Worm (Caenorhabditis elegans) whole organism, early embryonic: ENCODE results near the gene Y69H2.15.

Experiments
- B0310.2 ChIP-seq: sonication (generic microtip); optimal IDR thresholded peaks from 2 replicates; lab custom pipeline; 2016; ENCODE audit warnings: mild to moderate bottlenecking, missing genetic modification characterization, missing compliant biosample characterization
- F13C5.2 ChIP-seq: sonication (generic microtip); optimal IDR thresholded peaks from 2 replicates; lab custom pipeline; 2017; ENCODE audit warnings: mild to moderate bottlenecking, missing genetic modification characterization, inconsistent platforms, missing compliant biosample characterization
- ama-1 ChIP-seq: fragments of 150-350 bp; optimal IDR thresholded peaks from 2 replicates; lab custom pipeline; 2014
- ceh-13 ChIP-seq: fragments of 200-800 bp; sonication (Bioruptor generic); optimal IDR thresholded peaks from 2 replicates; lab custom pipeline; 2018; ENCODE audit warnings: mild to moderate bottlenecking, missing genetic modification characterization, missing compliant biosample characterization
- flt-1 ChIP-seq: fragments of 200-800 bp; sonication (Bioruptor generic); IDR thresholded peaks from 2 replicates; pipeline ENCODE4 v1.3.6; 2022; ENCODE audit warnings: missing genetic modification characterization, missing compliant biosample characterization
- hnd-1 ChIP-seq: sonication (generic microtip); optimal IDR thresholded peaks from 2 replicates; lab custom pipeline; 2016; ENCODE audit warnings: missing genetic modification characterization, missing compliant biosample characterization
- tbx-11 ChIP-seq: fragments of 200-800 bp; sonication (Bioruptor generic); IDR thresholded peaks from 2 replicates; pipeline ENCODE4 v1.3.6; 2022; ENCODE audit warnings: missing genetic modification characterization, missing compliant biosample characterization

DNA sequence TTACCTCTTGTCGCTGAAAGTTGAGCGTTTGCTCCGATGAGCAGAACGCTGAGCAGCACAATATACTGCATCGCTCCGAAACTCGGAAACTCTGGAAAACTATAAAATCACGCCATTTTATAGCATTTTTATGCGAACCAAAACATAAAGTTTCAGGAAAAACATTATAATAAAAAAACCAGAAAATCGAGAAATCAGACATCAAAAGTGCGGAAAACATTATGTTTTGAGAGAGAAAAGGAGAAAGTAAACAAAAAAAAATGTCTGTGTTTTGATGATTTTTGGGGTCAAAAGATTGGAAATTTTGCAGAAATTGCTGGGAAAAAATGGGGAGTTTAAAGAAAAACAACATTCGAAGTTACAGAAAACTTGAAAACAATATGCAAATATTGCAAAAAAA lies 37.4 kb upstream of the Y69H2.15 start, which contains the start of gene Y69H2.3:
- no peak for TF ChIP-seq F13C5.2 (tag; lab: Kevin White, UChicago)
- no peak for TF ChIP-seq ama-1
- TF ChIP-seq tbx-11 (GFP tag; lab: Robert Waterston, UW) = no peak
- no peak for TF ChIP-seq flt-1 (GFP tag; lab: Robert Waterston, UW)
- no peak for TF ChIP-seq B0310.2 (tag; lab: Kevin White, UChicago)
- TF ChIP-seq hnd-1 (tag; lab: Kevin White, UChicago) = no peak
- no peak for TF ChIP-seq ceh-13
